Worm (Caenorhabditis elegans): ENCODE data around the gene nadk-2.

Gene nadk-2

ce11 chrII:12102365-12102764 lies 53.0 kb downstream of the nadk-2 start (continued):
- TF ChIP-seq jun-1 (tag; optimal IDR thresholded peaks at IDR 0.05) (peak; percentile 94), nhr-43 (tag; optimal IDR thresholded peaks at IDR 0.05; ENCODE audit: poor library complexity, severe bottlenecking) (peak; percentile 67), egl-27 (tag; optimal IDR thresholded peaks at IDR 0.05) (peak; percentile 88), nhr-12 (tag; optimal IDR thresholded peaks at IDR 0.05) (no peak), mml-1 (tag; optimal IDR thresholded peaks at IDR 0.05) (no peak), fkh-2 (tag; optimal IDR thresholded peaks at IDR 0.05) (peak; percentile 100), aly-2 (tag; optimal IDR thresholded peaks at IDR 0.05) (no peak), nfya-1 (tag; optimal IDR thresholded peaks at IDR 0.05; ENCODE audit: insufficient read depth) (peak; percentile 96), daf-12 (tag; optimal IDR thresholded peaks at IDR 0.05) (no peak), elt-2 (tag; optimal IDR thresholded peaks at IDR 0.05) (peak; percentile 78), R02D3.7 (tag; optimal IDR thresholded peaks at IDR 0.05) (peak; percentile 58), hmg-11 (tag; optimal IDR thresholded peaks at IDR 0.05) (peak; percentile 98)

- no peak for TF ChIP-seq elt-3 (tag; optimal IDR thresholded peaks at IDR 0.05)
- TF ChIP-seq elt-2 (tag; optimal IDR thresholded peaks at IDR 0.05), result no peak
- peak; percentile 36 for TF ChIP-seq nhr-25 (tag; optimal IDR thresholded peaks at IDR 0.05)
- peak; percentile 64 for TF ChIP-seq snpc-4 (tag; optimal IDR thresholded peaks at IDR 0.05)
- peak; percentile 53 for TF ChIP-seq nhr-23 (tag; optimal IDR thresholded peaks at IDR 0.05)
- peak; percentile 26 for TF ChIP-seq lin-39 (tag; optimal IDR thresholded peaks at IDR 0.05)
- peak; percentile 29 for TF ChIP-seq ceh-28 (tag; optimal IDR thresholded peaks at IDR 0.05)
- peak; percentile 47 for TF ChIP-seq R02D3.7 (tag; optimal IDR thresholded peaks at IDR 0.05)
- TF ChIP-seq ztf-11 (tag; optimal IDR thresholded peaks at IDR 0.05), result no peak
- TF ChIP-seq hmg-11 (tag; optimal IDR thresholded peaks at IDR 0.05), result peak; percentile 78
- TF ChIP-seq nfya-1 (tag; optimal IDR thresholded peaks at IDR 0.05; ENCODE audit: insufficient read depth), result peak; percentile 83
- TF ChIP-seq lsy-12 (tag; optimal IDR thresholded peaks at IDR 0.05), result no peak
- TF ChIP-seq eor-1 (tag; optimal IDR thresholded peaks at IDR 0.05), result no peak
- TF ChIP-seq pqm-1 (tag; optimal IDR thresholded peaks at IDR 0.05), result no peak
- TF ChIP-seq aly-2 (tag; optimal IDR thresholded peaks at IDR 0.05), result no peak
- TF ChIP-seq nhr-12 (tag; optimal IDR thresholded peaks at IDR 0.05), result no peak
- peak; percentile 84 for TF ChIP-seq lin-15B (tag; optimal IDR thresholded peaks at IDR 0.05)
- no peak for TF ChIP-seq ZK546.5 (tag; optimal IDR thresholded peaks at IDR 0.05)
- TF ChIP-seq fkh-2 (tag; optimal IDR thresholded peaks at IDR 0.05), result no peak
- TF ChIP-seq ceh-16 (tag; optimal IDR thresholded peaks at IDR 0.05), result no peak
- TF ChIP-seq egl-5 (tag; optimal IDR thresholded peaks at IDR 0.05), result peak; percentile 39
- TF ChIP-seq ceh-82 (tag; optimal IDR thresholded peaks at IDR 0.05), result peak; percentile 33
- TF ChIP-seq skn-1 (tag; optimal IDR thresholded peaks at IDR 0.05), result peak; percentile 71
- no peak for TF ChIP-seq fos-1 (tag; optimal IDR thresholded peaks at IDR 0.05)
- no peak for TF ChIP-seq nhr-43 (tag; optimal IDR thresholded peaks at IDR 0.05; ENCODE audit: poor library complexity, severe bottlenecking)
- TF ChIP-seq nhr-77 (tag; optimal IDR thresholded peaks at IDR 0.05), result no peak
- peak; percentile 87 for TF ChIP-seq pha-4 (tag; optimal IDR thresholded peaks at IDR 0.05)
- TF ChIP-seq sea-2 (GFP tag; optimal IDR thresholded peaks at IDR 0.05), result no peak
- TF ChIP-seq unc-62 (GFP tag; optimal IDR thresholded peaks at IDR 0.05), result no peak
- TF ChIP-seq nhr-11 (tag; optimal IDR thresholded peaks at IDR 0.05), result no peak
- peak; percentile 58 for TF ChIP-seq fkh-10 (GFP tag; optimal IDR thresholded peaks at IDR 0.05)
These were observed 58.5 kb downstream of the nadk-2 start, which contains the start of gene Y17G7B.18 for ce11 chrII:12107840-12108239. TSS of gene Y17G7B.18 (minus strand) at chrII:12107857.

ce11 chrII:12108843-12109242 lies 59.5 kb downstream of the nadk-2 start:
- no peak for TF ChIP-seq sea-2 (GFP tag; optimal IDR thresholded peaks at IDR 0.05)
- peak; percentile 88 for TF ChIP-seq nfya-1 (tag; optimal IDR thresholded peaks at IDR 0.05; ENCODE audit: insufficient read depth)
